Fruit fly (Drosophila melanogaster) whole organism, embryonic: ENCODE measurements around the gene Glys.

Experiments used
- Awh ChIP-seq: fragments of 200-800 bp; sonication (Bioruptor generic); IDR thresholded peaks from 2 replicates; pipeline ENCODE4, ENCODE4 v1.3.6; 2022; ENCODE audit warnings: missing biosample characterization, missing genetic modification characterization
- Blimp-1 ChIP-seq: fragments of 200-800 bp; sonication (Bioruptor generic); optimal IDR thresholded peaks from 3 replicates; lab custom pipeline; 2018; ENCODE audit warnings: missing biosample characterization, missing genetic modification characterization, mild to moderate bottlenecking, moderate library complexity, missing genetic modification reagents
- CG10267 ChIP-seq: fragments of 200-800 bp; sonication (Bioruptor generic); optimal IDR thresholded peaks from 2 replicates; lab custom pipeline; 2018; ENCODE audit warnings: missing biosample characterization, mild to moderate bottlenecking, missing genetic modification characterization, moderate library complexity
- CG11696 ChIP-seq: fragments of 200-800 bp; sonication (Bioruptor generic); IDR thresholded peaks from 2 replicates; pipeline ENCODE4 v1.3.6; 2022; ENCODE audit warnings: missing biosample characterization, missing genetic modification characterization
- CG11723 ChIP-seq: fragments of 200-800 bp; sonication (Bioruptor generic); optimal IDR thresholded peaks from 2 replicates; lab custom pipeline; 2017; ENCODE audit warnings: missing biosample characterization, mild to moderate bottlenecking, missing genetic modification characterization
- CG13624 ChIP-seq: fragments of 200-800 bp; sonication (Bioruptor generic); optimal IDR thresholded peaks from 2 replicates; lab custom pipeline; 2016; ENCODE audit warnings: missing biosample characterization, missing genetic modification characterization
- CG16779 ChIP-seq: fragments of 200-800 bp; sonication (Bioruptor generic); IDR thresholded peaks from 2 replicates; pipeline ENCODE4 v1.3.6; 2022; ENCODE audit warnings: missing biosample characterization, missing genetic modification characterization
- CG2202 ChIP-seq: fragments of 200-800 bp; sonication (Bioruptor generic); optimal IDR thresholded peaks from 2 replicates; lab custom pipeline; 2018; ENCODE audit warnings: missing biosample characterization, mild to moderate bottlenecking, missing genetic modification characterization
- CG42726 ChIP-seq: fragments of 200-800 bp; sonication (Bioruptor generic); IDR thresholded peaks from 2 replicates; pipeline ENCODE4 v1.3.6; 2022; ENCODE audit warnings: missing biosample characterization, missing genetic modification characterization; ENCODE audit not compliant: partially characterized antibody
- CG43689 ChIP-seq: fragments of 200-800 bp; sonication (Bioruptor generic); IDR thresholded peaks from 2 replicates; pipeline ENCODE4 v1.3.6; 2022; ENCODE audit warnings: missing biosample characterization, missing genetic modification characterization
- CG4820 ChIP-seq: fragments of 200-800 bp; sonication (Bioruptor generic); optimal IDR thresholded peaks from 3 replicates; lab custom pipeline; 2016; ENCODE audit warnings: missing biosample characterization, missing genetic modification characterization
- CG6175 ChIP-seq: fragments of 200-800 bp; sonication (Bioruptor generic); IDR thresholded peaks from 3 replicates; pipeline ENCODE4 v1.3.6; 2022; ENCODE audit warnings: missing biosample characterization, missing genetic modification characterization
- CG7271 ChIP-seq: fragments of 200-800 bp; sonication (Bioruptor generic); optimal IDR thresholded peaks from 2 replicates; lab custom pipeline; 2018; ENCODE audit warnings: missing biosample characterization, mild to moderate bottlenecking, missing genetic modification characterization, moderate library complexity
- CG7556 ChIP-seq: fragments of 200-800 bp; sonication (Bioruptor generic); optimal IDR thresholded peaks from 2 replicates; lab custom pipeline; 2017; ENCODE audit warnings: missing biosample characterization, mild to moderate bottlenecking, missing genetic modification characterization
- CG8089 ChIP-seq: fragments of 200-800 bp; sonication (Bioruptor generic); optimal IDR thresholded peaks from 3 replicates; lab custom pipeline; 2016; ENCODE audit warnings: missing biosample characterization, missing genetic modification characterization
- CG9932 ChIP-seq: fragments of 200-800 bp; sonication (Bioruptor generic); IDR thresholded peaks from 2 replicates; pipeline ENCODE4 v1.3.6; 2022; ENCODE audit warnings: missing biosample characterization, missing genetic modification characterization
- CHES-1-like ChIP-seq: fragments of 200-800 bp; sonication (Bioruptor generic); optimal IDR thresholded peaks from 2 replicates; lab custom pipeline; 2016; ENCODE audit warnings: missing biosample characterization, missing genetic modification characterization
- CoRest ChIP-seq: fragments of 200-800 bp; sonication (Bioruptor generic); optimal IDR thresholded peaks from 3 replicates; lab custom pipeline; 2018; ENCODE audit warnings: missing biosample characterization, mild to moderate bottlenecking, missing genetic modification characterization, moderate library complexity
- Dad ChIP-seq: fragments of 200-800 bp; sonication (Bioruptor generic); optimal IDR thresholded peaks from 3 replicates; lab custom pipeline; 2016; ENCODE audit warnings: missing biosample characterization, missing genetic modification characterization
- Doc2 ChIP-seq: fragments of 200-800 bp; sonication (Bioruptor generic); IDR thresholded peaks from 2 replicates; pipeline ENCODE4 v1.3.6; 2022; ENCODE audit warnings: missing biosample characterization, missing genetic modification characterization
- Doc3 ChIP-seq: fragments of 200-800 bp; sonication (Bioruptor generic); IDR thresholded peaks from 3 replicates; pipeline ENCODE4 v1.3.6; 2022; ENCODE audit warnings: missing biosample characterization, missing genetic modification characterization; ENCODE audit not compliant: partially characterized antibody
- Hr3 ChIP-seq: fragments of 200-800 bp; sonication (Bioruptor generic); optimal IDR thresholded peaks from 3 replicates; lab custom pipeline; 2016; ENCODE audit warnings: missing biosample characterization, missing genetic modification characterization
- Hr78 ChIP-seq, 2 experiments: fragments of 200-800 bp in 1 of 2; fragments of >200 bp in 1 of 2; sonication (Bioruptor generic) in 1 of 2; optimal IDR thresholded peaks; 2 replicates each; lab custom pipeline; 2017 to 2019; ENCODE audit warnings: missing biosample characterization in 2 of 2, missing genetic modification characterization in 2 of 2, mild to moderate bottlenecking in 1 of 2, moderate library complexity in 1 of 2
- MTF-1 ChIP-seq: fragments of 200-800 bp; sonication (Bioruptor generic); optimal IDR thresholded peaks from 2 replicates; lab custom pipeline; 2018; ENCODE audit warnings: missing biosample characterization, mild to moderate bottlenecking, missing genetic modification characterization, borderline replicate concordance
- Myb ChIP-seq: fragments of 200-800 bp; sonication (Bioruptor generic); optimal IDR thresholded peaks from 2 replicates; lab custom pipeline; 2016; ENCODE audit warnings: missing biosample characterization, missing genetic modification characterization
- Nf-YB ChIP-seq: fragments of 200-800 bp; sonication (Bioruptor generic); optimal IDR thresholded peaks from 3 replicates; lab custom pipeline; 2019; ENCODE audit warnings: missing biosample characterization, mild to moderate bottlenecking, missing genetic modification characterization, moderate library complexity
- Ptx1 ChIP-seq: fragments of 200-800 bp; sonication (Bioruptor generic); IDR thresholded peaks from 2 replicates; pipeline ENCODE4 v1.3.6; 2022; ENCODE audit warnings: missing biosample characterization, missing genetic modification characterization
- Sox100B ChIP-seq: fragments of 200-800 bp; sonication (Bioruptor generic); optimal IDR thresholded peaks from 3 replicates; lab custom pipeline; 2018; ENCODE audit warnings: missing biosample characterization, mild to moderate bottlenecking, missing genetic modification characterization
- TFAM ChIP-seq: fragments of 200-800 bp; sonication (Bioruptor generic); optimal IDR thresholded peaks from 2 replicates; lab custom pipeline; 2017; ENCODE audit warnings: missing biosample characterization, missing genetic modification characterization, inconsistent platforms
- Usf ChIP-seq: fragments of 200-800 bp; sonication (Bioruptor generic); optimal IDR thresholded peaks from 2 replicates; lab custom pipeline; 2017; ENCODE audit warnings: missing genotype, missing biosample characterization, missing genetic modification characterization
- Vsx1 ChIP-seq: fragments of 200-800 bp; sonication (Bioruptor generic); optimal IDR thresholded peaks from 2 replicates; lab custom pipeline; 2017; ENCODE audit warnings: missing biosample characterization, mild to moderate bottlenecking, missing genetic modification characterization, missing genetic modification reagents
- ab ChIP-seq: fragments of 200-800 bp; sonication (Bioruptor generic); optimal IDR thresholded peaks from 2 replicates; lab custom pipeline; 2016; ENCODE audit warnings: missing biosample characterization, missing genetic modification characterization
- abd-A ChIP-seq: fragments of 200-800 bp; sonication (Bioruptor generic); optimal IDR thresholded peaks from 3 replicates; lab custom pipeline; 2019; ENCODE audit warnings: missing biosample characterization, mild to moderate bottlenecking, missing genetic modification characterization, moderate library complexity
- chn ChIP-seq: fragments of 200-800 bp; sonication (Bioruptor generic); optimal IDR thresholded peaks from 2 replicates; lab custom pipeline; 2016; ENCODE audit warnings: missing biosample characterization, missing genetic modification characterization
- ci ChIP-seq: fragments of 200-800 bp; sonication (Bioruptor generic); IDR thresholded peaks from 3 replicates; pipeline ENCODE4 v1.3.6; 2022; ENCODE audit warnings: missing biosample characterization, missing genetic modification characterization
- crol ChIP-seq: fragments of 200-800 bp; sonication (Bioruptor generic); IDR thresholded peaks from 2 replicates; pipeline ENCODE4 v1.3.6; 2022; ENCODE audit warnings: missing biosample characterization, missing genetic modification characterization
- danr ChIP-seq: fragments of 200-800 bp; sonication (Bioruptor generic); IDR thresholded peaks from 2 replicates; pipeline ENCODE4 v1.3.6; 2022; ENCODE audit warnings: missing biosample characterization, missing genetic modification characterization
- fru ChIP-seq: fragments of >200 bp; optimal IDR thresholded peaks from 2 replicates; lab custom pipeline; 2017
- grau ChIP-seq: fragments of 200-800 bp; optimal IDR thresholded peaks from 3 replicates; lab custom pipeline; 2019; ENCODE audit warnings: missing biosample characterization, mild to moderate bottlenecking, missing genetic modification characterization, moderate library complexity
- hbn ChIP-seq: fragments of 200-800 bp; sonication (Bioruptor generic); IDR thresholded peaks from 2 replicates; pipeline ENCODE4 v1.3.6; 2022; ENCODE audit warnings: missing biosample characterization, missing genetic modification characterization; ENCODE audit not compliant: partially characterized antibody
- mirr ChIP-seq: fragments of 200-800 bp; sonication (Bioruptor generic); optimal IDR thresholded peaks from 3 replicates; lab custom pipeline; 2018; ENCODE audit warnings: missing biosample characterization, mild to moderate bottlenecking, missing genetic modification characterization
- psq ChIP-seq: fragments of 200-800 bp; sonication (Bioruptor generic); optimal IDR thresholded peaks from 2 replicates; lab custom pipeline; 2017; ENCODE audit warnings: missing biosample characterization, missing genetic modification characterization
- run ChIP-seq: fragments of 200-800 bp; sonication (Bioruptor generic); optimal IDR thresholded peaks from 3 replicates; lab custom pipeline; 2018; ENCODE audit warnings: missing biosample characterization, mild to moderate bottlenecking, missing genetic modification characterization
- sd ChIP-seq: fragments of 200-800 bp; sonication (Bioruptor generic); optimal IDR thresholded peaks from 3 replicates; lab custom pipeline; 2018; ENCODE audit warnings: missing biosample characterization, mild to moderate bottlenecking, missing genetic modification characterization, moderate library complexity
- tio ChIP-seq: fragments of 200-800 bp; sonication (Bioruptor generic); optimal IDR thresholded peaks from 2 replicates; lab custom pipeline; 2017; ENCODE audit warnings: missing biosample characterization, missing genetic modification characterization, inconsistent platforms
- tll ChIP-seq, 2 experiments: fragments of 200-800 bp in 1 of 2; fragments of >200 bp in 1 of 2; sonication (Bioruptor generic) in 1 of 2; optimal IDR thresholded peaks; 2 replicates each; lab custom pipeline; 2017 to 2019; ENCODE audit warnings: missing biosample characterization in 2 of 2, missing genetic modification characterization in 2 of 2, mild to moderate bottlenecking in 1 of 2, moderate library complexity in 1 of 2
- ttk ChIP-seq: fragments of 200-800 bp; sonication (Bioruptor generic); IDR thresholded peaks from 2 replicates; pipeline ENCODE4 v2.1.2; 2022; ENCODE audit warnings: missing biosample characterization, missing genetic modification characterization
- unc-4 ChIP-seq: fragments of 200-800 bp; sonication (Bioruptor generic); IDR thresholded peaks from 2 replicates; pipeline ENCODE4 v1.3.6; 2022; ENCODE audit warnings: missing biosample characterization, missing genetic modification characterization; ENCODE audit not compliant: partially characterized antibody

The Glys gene

DNA sequence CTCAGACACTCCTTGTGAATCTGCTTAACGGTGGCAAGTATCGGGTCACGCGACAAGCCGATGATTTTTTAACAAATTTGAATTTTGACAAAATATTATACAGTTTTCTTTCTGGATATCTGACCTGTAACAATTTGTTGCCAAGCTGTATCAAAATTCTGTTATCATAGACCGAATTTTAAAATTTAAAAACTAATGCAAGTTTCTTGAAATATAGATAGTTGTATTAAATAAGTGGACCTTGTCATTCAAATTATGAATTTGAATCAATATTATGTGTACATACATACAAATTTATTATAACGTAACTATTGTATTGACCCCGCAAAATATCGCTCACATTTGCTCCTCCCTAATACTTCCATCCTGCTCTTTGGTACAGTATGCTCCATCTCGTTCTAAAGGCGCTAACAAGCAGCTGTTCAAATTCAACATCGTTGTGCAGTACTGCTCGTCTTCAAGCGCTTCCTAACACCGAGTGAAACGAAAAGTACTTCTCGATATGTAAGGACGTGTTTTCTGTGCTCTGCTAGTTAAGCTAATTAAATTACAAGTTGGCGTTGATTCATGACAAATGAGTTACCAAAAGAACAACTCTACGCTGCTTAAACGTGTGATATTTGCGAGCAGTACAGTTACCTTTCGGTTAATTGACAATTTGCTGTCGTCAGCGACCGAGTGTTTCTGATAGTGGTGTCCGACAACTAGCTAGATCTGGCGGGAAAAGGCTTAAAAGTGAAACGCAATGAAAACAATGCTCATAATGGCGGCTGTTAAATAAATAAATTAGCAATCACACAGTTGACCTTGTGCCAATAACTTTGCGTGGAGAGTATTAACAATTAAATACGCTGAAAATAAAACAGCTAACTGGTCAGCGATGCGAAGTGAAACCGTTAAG, 49.1 kb upstream of the Glys start, which contains the start of the genes Kpc1 and CG42542 (continued):
- TF ChIP-seq hbn (GFP tag; lab: Robert Waterston, UW): peak; percentile 89
- peak; percentile 46; the same call in 1 of the 2 replicates for TF ChIP-seq ttk (GFP tag; lab: Robert Waterston, UW)
- peak; percentile 50 for TF ChIP-seq Dad (GFP tag; lab: Kevin White, UChicago)
- peak; percentile 56 for TF ChIP-seq CG8089
- peak; percentile 63 for TF ChIP-seq Ptx1 (GFP tag; lab: Robert Waterston, UW)
- TF ChIP-seq ab: peak; percentile 78
- peak; percentile 75 for TF ChIP-seq CG7556
- 0 out of 2 replicates have a peak, but pooled peaks have one; percentile 30 for TF ChIP-seq CG11696 (GFP tag; lab: Robert Waterston, UW)
- TF ChIP-seq CG2202: peak; percentile 26
- TF ChIP-seq ci: peak; percentile 74
- peak; percentile 34 for TF ChIP-seq Nf-YB
- TF ChIP-seq CG7271 (tag; lab: Kevin White, UChicago): no peak
- peak; percentile 91 for TF ChIP-seq CG9932 (GFP tag; lab: Robert Waterston, UW)
- TF ChIP-seq unc-4: peak; percentile 92
- peak; percentile 56 for TF ChIP-seq CG11723
- TF ChIP-seq CG6175 (GFP tag; lab: Robert Waterston, UW): peak; percentile 63; the same call in 1 of the 3 replicates
- no peak for TF ChIP-seq Hr78 (GFP tag; optimal IDR thresholded peaks at IDR 0.05; lab: Kevin White, UChicago)
- TF ChIP-seq CG10267 (tag; lab: Kevin White, UChicago): peak; percentile 94
- no peak for TF ChIP-seq abd-A (tag; lab: Kevin White, UChicago)
- TF ChIP-seq Usf (GFP tag; lab: Kevin White, UChicago): peak; percentile 31
- peak; percentile 41; the same call in 1 of the 2 replicates for TF ChIP-seq CG16779 (GFP tag; lab: Robert Waterston, UW)
- no peak; the same call in 1 of the 2 replicates for TF ChIP-seq Awh
- TF ChIP-seq sd (tag; lab: Kevin White, UChicago): no peak
- peak; percentile 74 for TF ChIP-seq Hr3
- no peak for TF ChIP-seq CG43689 (GFP tag; lab: Robert Waterston, UW)
- peak; percentile 84 for TF ChIP-seq CG42726 (GFP tag; lab: Robert Waterston, UW)
- peak; percentile 39; the same call in 1 of the 2 replicates for TF ChIP-seq danr (GFP tag; lab: Robert Waterston, UW)
- TF ChIP-seq Doc3 (GFP tag; lab: Robert Waterston, UW): peak; percentile 92
- TF ChIP-seq MTF-1: peak; percentile 60
- TF ChIP-seq Myb: peak; percentile 80
- peak; percentile 81 for TF ChIP-seq CoRest
- peak; percentile 76 for TF ChIP-seq Vsx1 (GFP tag; lab: Kevin White, UChicago)
- peak; percentile 78 for TF ChIP-seq CG13624 (GFP tag; lab: Kevin White, UChicago)
- TF ChIP-seq tio: peak; percentile 83
- peak; percentile 72 for TF ChIP-seq grau (tag; lab: Kevin White, UChicago)
- TF ChIP-seq Blimp-1: peak; percentile 90
- TF ChIP-seq crol: no peak
- TF ChIP-seq mirr (GFP tag; lab: Kevin White, UChicago): peak; percentile 29
- TF ChIP-seq chn (GFP tag; lab: Kevin White, UChicago): peak; percentile 77
- TF ChIP-seq Doc2: no peak
- TF ChIP-seq run (tag; lab: Kevin White, UChicago): no peak
- no peak for TF ChIP-seq TFAM (GFP tag; lab: Kevin White, UChicago)
- TF ChIP-seq CHES-1-like (GFP tag; lab: Kevin White, UChicago): peak; percentile 55
- TF ChIP-seq fru: no peak
- TF ChIP-seq tll (GFP tag; optimal IDR thresholded peaks at IDR 0.05; lab: Kevin White, UChicago): peak in 1 of 2 experiments; percentile 86
- TF ChIP-seq psq (GFP tag; lab: Kevin White, UChicago): peak; percentile 50
- peak; percentile 60 for TF ChIP-seq CG4820
- TF ChIP-seq Sox100B (GFP tag; lab: Kevin White, UChicago): no peak
